Fruit fly (Drosophila melanogaster) whole organism, embryonic: ENCODE results near the gene sdk.

ENCODE experiments used
- CG12391 ChIP-seq: fragments of 200-800 bp; sonication (Bioruptor generic); optimal IDR thresholded peaks from 3 replicates; lab custom pipeline; 2018; ENCODE audit warnings: missing biosample characterization, mild to moderate bottlenecking, missing genetic modification characterization, moderate library complexity
- CG13424 ChIP-seq: fragments of 200-800 bp; sonication (Bioruptor generic); optimal IDR thresholded peaks from 2 replicates; lab custom pipeline; 2019; ENCODE audit warnings: missing biosample characterization, mild to moderate bottlenecking, missing genetic modification characterization, moderate library complexity
- CG13624 ChIP-seq: fragments of 200-800 bp; sonication (Bioruptor generic); optimal IDR thresholded peaks from 2 replicates; lab custom pipeline; 2016; ENCODE audit warnings: missing biosample characterization, missing genetic modification characterization
- CG14441 ChIP-seq: fragments of 200-800 bp; sonication (Bioruptor generic); IDR thresholded peaks from 2 replicates; pipeline ENCODE4 v1.3.6; 2022; ENCODE audit warnings: missing biosample characterization, missing genetic modification characterization
- CG14710 ChIP-seq: fragments of 200-800 bp; sonication (Bioruptor generic); optimal IDR thresholded peaks from 3 replicates; lab custom pipeline; 2019; ENCODE audit warnings: missing biosample characterization, mild to moderate bottlenecking, missing genetic modification characterization, moderate library complexity
- CG17359 ChIP-seq: fragments of 200-800 bp; sonication (Bioruptor generic); optimal IDR thresholded peaks from 3 replicates; lab custom pipeline; 2018; ENCODE audit warnings: missing biosample characterization, mild to moderate bottlenecking, missing genetic modification characterization, moderate library complexity
- CG17568 ChIP-seq: fragments of 200-800 bp; sonication (Bioruptor generic); optimal IDR thresholded peaks from 2 replicates; lab custom pipeline; 2018; ENCODE audit warnings: missing biosample characterization, mild to moderate bottlenecking, missing genetic modification characterization, moderate library complexity
- CG18599 ChIP-seq: fragments of 200-800 bp; sonication (Bioruptor generic); optimal IDR thresholded peaks from 3 replicates; lab custom pipeline; 2017; ENCODE audit warnings: missing biosample characterization, missing genetic modification characterization, mild to moderate bottlenecking, moderate library complexity, missing genetic modification reagents
- CG18619 ChIP-seq: fragments of 200-800 bp; sonication (Bioruptor generic); optimal IDR thresholded peaks from 3 replicates; lab custom pipeline; 2017; ENCODE audit warnings: missing biosample characterization, mild to moderate bottlenecking, missing genetic modification characterization
- CG2712 ChIP-seq: fragments of 200-800 bp; optimal IDR thresholded peaks from 3 replicates; lab custom pipeline; 2019; ENCODE audit warnings: missing biosample characterization, mild to moderate bottlenecking, missing genetic modification characterization, moderate library complexity
- CG31441 ChIP-seq: fragments of 200-800 bp; sonication (Bioruptor generic); IDR thresholded peaks from 2 replicates; pipeline ENCODE4 v1.3.6; 2022; ENCODE audit warnings: missing biosample characterization, missing genetic modification characterization
- CG33557 ChIP-seq: fragments of 200-800 bp; sonication (Bioruptor generic); optimal IDR thresholded peaks from 2 replicates; lab custom pipeline; 2019; ENCODE audit warnings: missing biosample characterization, mild to moderate bottlenecking, missing genetic modification characterization, moderate library complexity
- CG34224 ChIP-seq: fragments of 200-800 bp; sonication (Bioruptor generic); IDR thresholded peaks from 3 replicates; pipeline ENCODE4 v1.3.6; 2022; ENCODE audit warnings: missing biosample characterization, missing genetic modification characterization; ENCODE audit not compliant: partially characterized antibody
- CG3726 ChIP-seq: fragments of 200-800 bp; sonication (Bioruptor generic); IDR thresholded peaks from 3 replicates; pipeline ENCODE4, ENCODE4 v1.3.6; 2022; ENCODE audit warnings: missing biosample characterization, missing genetic modification characterization
- CG42726 ChIP-seq: fragments of 200-800 bp; sonication (Bioruptor generic); IDR thresholded peaks from 2 replicates; pipeline ENCODE4 v1.3.6; 2022; ENCODE audit warnings: missing biosample characterization, missing genetic modification characterization; ENCODE audit not compliant: partially characterized antibody
- CG4820 ChIP-seq: fragments of 200-800 bp; sonication (Bioruptor generic); optimal IDR thresholded peaks from 3 replicates; lab custom pipeline; 2016; ENCODE audit warnings: missing biosample characterization, missing genetic modification characterization
- CG6272 ChIP-seq: fragments of 200-800 bp; sonication (Bioruptor generic); IDR thresholded peaks from 2 replicates; pipeline ENCODE4 v1.3.6; 2022; ENCODE audit warnings: missing biosample characterization, missing genetic modification characterization
- CG9727 ChIP-seq: fragments of 200-800 bp; sonication (Bioruptor generic); optimal IDR thresholded peaks from 3 replicates; lab custom pipeline; 2017; ENCODE audit warnings: missing biosample characterization, mild to moderate bottlenecking, missing genetic modification characterization
- CG9797 ChIP-seq: fragments of 200-800 bp; sonication (Bioruptor generic); optimal IDR thresholded peaks from 3 replicates; lab custom pipeline; 2018; ENCODE audit warnings: missing biosample characterization, mild to moderate bottlenecking, missing genetic modification characterization
- CHES-1-like ChIP-seq: fragments of 200-800 bp; sonication (Bioruptor generic); optimal IDR thresholded peaks from 2 replicates; lab custom pipeline; 2016; ENCODE audit warnings: missing biosample characterization, missing genetic modification characterization
- CrebB ChIP-seq: fragments of 200-800 bp; sonication (Bioruptor generic); optimal IDR thresholded peaks from 3 replicates; lab custom pipeline; 2018; ENCODE audit warnings: missing biosample characterization, mild to moderate bottlenecking, missing genetic modification characterization
- D19B ChIP-seq: fragments of 200-800 bp; sonication (Bioruptor generic); optimal IDR thresholded peaks from 2 replicates; lab custom pipeline; 2017; ENCODE audit warnings: missing biosample characterization, mild to moderate bottlenecking, missing genetic modification characterization
- GATAe ChIP-seq: fragments of 200-800 bp; sonication (Bioruptor generic); conservative IDR thresholded peaks from 2 replicates; pipeline ENCODE4 v1.3.6; 2022; ENCODE audit warnings: missing biosample characterization, missing genetic modification characterization
- Hmr ChIP-seq: fragments of 200-800 bp; sonication (Bioruptor generic); optimal IDR thresholded peaks from 3 replicates; lab custom pipeline; 2017; ENCODE audit warnings: mild to moderate bottlenecking, missing biosample characterization, missing genetic modification reagents, missing genetic modification characterization
- Kr ChIP-seq: fragments of 200-800 bp; sonication (Bioruptor generic); optimal IDR thresholded peaks from 2 replicates; lab custom pipeline; 2017; ENCODE audit warnings: missing biosample characterization, mild to moderate bottlenecking, missing genetic modification characterization
- Mes4 ChIP-seq: fragments of 200-800 bp; sonication (Bioruptor generic); optimal IDR thresholded peaks from 2 replicates; lab custom pipeline; 2016; ENCODE audit warnings: missing biosample characterization, missing genetic modification characterization
- PHDP ChIP-seq: fragments of 200-800 bp; sonication (Bioruptor generic); optimal IDR thresholded peaks from 3 replicates; lab custom pipeline; 2018; ENCODE audit warnings: missing biosample characterization, mild to moderate bottlenecking, missing genetic modification characterization, moderate library complexity
- Scr ChIP-seq: fragments of 200-800 bp; sonication (Bioruptor generic); IDR thresholded peaks from 2 replicates; pipeline ENCODE4 v1.3.6; 2022; ENCODE audit warnings: missing biosample characterization, missing genetic modification characterization; ENCODE audit not compliant: partially characterized antibody
- Side ChIP-seq: fragments of 200-800 bp; sonication (Bioruptor generic); optimal IDR thresholded peaks from 2 replicates; lab custom pipeline; 2016; ENCODE audit warnings: missing biosample characterization, missing genetic modification characterization
- ac ChIP-seq: fragments of 200-800 bp; sonication (Bioruptor generic); optimal IDR thresholded peaks from 3 replicates; lab custom pipeline; 2017; ENCODE audit warnings: missing biosample characterization, mild to moderate bottlenecking, missing genetic modification characterization
- ap ChIP-seq: fragments of 200-800 bp; sonication (Bioruptor generic); IDR thresholded peaks from 2 replicates; pipeline ENCODE4 v1.3.6; 2022; ENCODE audit warnings: missing biosample characterization, missing genetic modification characterization
- bowl ChIP-seq: fragments of 200-800 bp; sonication (Bioruptor generic); IDR thresholded peaks from 2 replicates; pipeline ENCODE4 v1.3.6; 2022; ENCODE audit warnings: missing biosample characterization, missing genetic modification characterization
- dmrt99B ChIP-seq: fragments of 200-800 bp; sonication (Bioruptor generic); optimal IDR thresholded peaks from 2 replicates; lab custom pipeline; 2018; ENCODE audit warnings: missing biosample characterization, mild to moderate bottlenecking, missing genetic modification characterization, moderate library complexity
- emc ChIP-seq: fragments of 200-800 bp; sonication (Bioruptor generic); optimal IDR thresholded peaks from 2 replicates; lab custom pipeline; 2016; ENCODE audit warnings: missing biosample characterization, missing genetic modification characterization
- esg ChIP-seq: fragments of 200-800 bp; sonication (Bioruptor generic); conservative IDR thresholded peaks from 2 replicates; pipeline ENCODE4 v1.3.6; 2022; ENCODE audit warnings: missing biosample characterization, missing genetic modification characterization
- eve ChIP-seq, 2 experiments: fragments of >200 bp; optimal IDR thresholded peaks; 2 replicates each; lab custom pipeline; 2017; ENCODE audit warnings: missing biosample characterization in 2 of 2, missing genetic modification characterization in 2 of 2
- gcm2 ChIP-seq: fragments of 200-800 bp; sonication (Bioruptor generic); optimal IDR thresholded peaks from 2 replicates; lab custom pipeline; 2016; ENCODE audit warnings: missing biosample characterization, missing genetic modification characterization
- gfzf ChIP-seq: fragments of 200-800 bp; sonication (Bioruptor generic); optimal IDR thresholded peaks from 2 replicates; lab custom pipeline; 2016; ENCODE audit warnings: missing biosample characterization, mild to moderate bottlenecking, missing genetic modification characterization, moderate library complexity
- kni ChIP-seq: fragments of 200-800 bp; sonication (Bioruptor generic); optimal IDR thresholded peaks from 3 replicates; lab custom pipeline; 2017; ENCODE audit warnings: mild to moderate bottlenecking, missing biosample characterization, missing genetic modification reagents, missing genetic modification characterization
- lilli ChIP-seq: fragments of 200-800 bp; sonication (Bioruptor generic); optimal IDR thresholded peaks from 3 replicates; lab custom pipeline; 2016; ENCODE audit warnings: missing biosample characterization, missing genetic modification characterization
- luna ChIP-seq: fragments of 200-800 bp; sonication (Bioruptor generic); optimal IDR thresholded peaks from 2 replicates; lab custom pipeline; 2016; ENCODE audit warnings: missing biosample characterization, missing genetic modification characterization
- nerfin-2 ChIP-seq: fragments of 200-800 bp; sonication (Bioruptor generic); IDR thresholded peaks from 2 replicates; pipeline ENCODE4 v1.3.6; 2022; ENCODE audit warnings: missing biosample characterization, missing genetic modification characterization; ENCODE audit not compliant: partially characterized antibody
- nmo ChIP-seq: fragments of 200-800 bp; sonication (Bioruptor generic); optimal IDR thresholded peaks from 2 replicates; lab custom pipeline; 2018; ENCODE audit warnings: missing biosample characterization, mild to moderate bottlenecking, missing genetic modification characterization, moderate library complexity
- oc ChIP-seq: fragments of 200-800 bp; sonication (Bioruptor generic); optimal IDR thresholded peaks from 2 replicates; lab custom pipeline; 2018; ENCODE audit warnings: missing biosample characterization, mild to moderate bottlenecking, missing genetic modification characterization, moderate library complexity
- pan ChIP-seq, 4 experiments: fragments of >200 bp in 3 of 4; fragments of 200-800 bp in 1 of 4; sonication (Bioruptor generic) in 1 of 4; optimal IDR thresholded peaks in 3 of 4; IDR thresholded peaks in 1 of 4; 2 replicates each; pipeline versions ENCODE4 v1.3.6 to Lab custom; 2017 to 2022; ENCODE audit warnings: missing biosample characterization in 2 of 4, missing genetic modification characterization in 2 of 4, mixed read lengths in 1 of 4
- ranshi ChIP-seq: fragments of 200-800 bp; sonication (Bioruptor generic); IDR thresholded peaks from 2 replicates; pipeline ENCODE4 v1.3.6; 2022; ENCODE audit warnings: missing biosample characterization, missing genetic modification characterization
- sd ChIP-seq: fragments of 200-800 bp; sonication (Bioruptor generic); optimal IDR thresholded peaks from 3 replicates; lab custom pipeline; 2018; ENCODE audit warnings: missing biosample characterization, mild to moderate bottlenecking, missing genetic modification characterization, moderate library complexity
- tx ChIP-seq: fragments of 200-800 bp; sonication (Bioruptor generic); optimal IDR thresholded peaks from 2 replicates; lab custom pipeline; 2016; ENCODE audit warnings: missing biosample characterization, missing genetic modification characterization
- vvl ChIP-seq: fragments of 200-800 bp; sonication (Bioruptor generic); IDR thresholded peaks from 2 replicates; pipeline ENCODE4 v1.3.6; 2022; ENCODE audit warnings: missing biosample characterization, missing genetic modification characterization

Gene sdk

dm6 chrX:769639-770124 is 83.0 kb downstream of the sdk start, which contains the start of gene fz3 (continued):
- TF ChIP-seq CG9797 (peak; percentile 14), vvl (GFP tag; lab: Robert Waterston, UW) (peak; percentile 40), CG9727 (GFP tag; lab: Kevin White, UChicago) (no peak), Hmr (GFP tag; lab: Kevin White, UChicago) (peak; percentile 27), CG12391 (tag; lab: Kevin White, UChicago) (peak; percentile 34), nerfin-2 (GFP tag; lab: Robert Waterston, UW) (peak; percentile 73), CG14710 (tag; lab: Kevin White, UChicago) (peak; percentile 40), nmo (GFP tag; lab: Kevin White, UChicago) (peak; percentile 37), GATAe (GFP tag; lab: Robert Waterston, UW) (no peak), oc (tag; lab: Kevin White, UChicago) (peak; percentile 6), CG34224 (GFP tag; lab: Robert Waterston, UW) (peak; percentile 90), CG13624 (GFP tag; lab: Kevin White, UChicago) (peak; percentile 13), PHDP (tag; lab: Kevin White, UChicago) (no peak), CG17359 (tag; lab: Kevin White, UChicago) (peak; percentile 29), emc (GFP tag; lab: Kevin White, UChicago) (no peak), sd (tag; lab: Kevin White, UChicago) (no peak), luna (GFP tag; lab: Kevin White, UChicago) (no peak), lilli (GFP tag; lab: Kevin White, UChicago) (no peak), CG3726 (no peak), CG6272 (no peak), tx (no peak), CG17568 (no peak), Mes4 (GFP tag; lab: Kevin White, UChicago) (no peak), CG31441 (GFP tag; lab: Robert Waterston, UW) (peak; percentile 27; the same call in 1 of the 2 replicates), Scr (GFP tag; lab: Robert Waterston, UW) (peak; percentile 89), D19B (GFP tag; lab: Kevin White, UChicago) (no peak), CG13424 (tag; lab: Kevin White, UChicago) (peak; percentile 22), CHES-1-like (GFP tag; lab: Kevin White, UChicago) (peak; percentile 19), ac (GFP tag; lab: Kevin White, UChicago) (peak; percentile 11), CG14441 (GFP tag; lab: Robert Waterston, UW) (no peak), esg (GFP tag; lab: Robert Waterston, UW) (no peak), kni (peak; percentile 36), CG18619 (no peak), eve (GFP tag; optimal IDR thresholded peaks at IDR 0.05; lab: Kevin White, UChicago) (no peak), CG18599 (GFP tag; lab: Kevin White, UChicago) (no peak), bowl (GFP tag; lab: Robert Waterston, UW) (0 out of 2 replicates have a peak, but pooled peaks have one; percentile 28), ap (no peak), CG33557 (GFP tag; lab: Kevin White, UChicago) (peak; percentile 29), gfzf (GFP tag; lab: Kevin White, UChicago) (peak; percentile 8), gcm2 (GFP tag; lab: Kevin White, UChicago) (no peak), Kr (GFP tag; lab: Kevin White, UChicago) (no peak), pan (optimal IDR thresholded peaks at IDR 0.05; lab: Kevin White, UChicago) (no peak), pan (GFP tag; optimal IDR thresholded peaks at IDR 0.05 in 1 of 2, IDR thresholded peaks at IDR 0.05 in 1 of 2) (peak in 1 of 2 experiments; percentile 22), CG2712 (peak; percentile 52), ranshi (GFP tag; lab: Robert Waterston, UW) (peak; percentile 20; the same call in 1 of the 2 replicates), CG4820 (no peak), Side (GFP tag; lab: Kevin White, UChicago) (no peak), dmrt99B (tag; lab: Kevin White, UChicago) (no peak), CrebB (peak; percentile 26), CG42726 (GFP tag; lab: Robert Waterston, UW) (peak; percentile 91)
